Worm (Caenorhabditis elegans) whole organism, L1 larva: Measurements from ENCODE around the gene puf-9.

ENCODE experiments used
- F16B12.6 ChIP-seq: fragments of 150-350 bp; optimal IDR thresholded peaks from 2 replicates; lab custom pipeline; 2014; ENCODE audit warnings: missing biosample characterization, missing genetic modification characterization
- aha-1 ChIP-seq: fragments of 150-350 bp; optimal IDR thresholded peaks from 2 replicates; lab custom pipeline; 2014; ENCODE audit warnings: missing biosample characterization, missing genetic modification characterization
- aly-2 ChIP-seq: fragments of 150-350 bp; optimal IDR thresholded peaks from 2 replicates; lab custom pipeline; 2014; ENCODE audit warnings: missing biosample characterization, missing genetic modification characterization
- ama-1 ChIP-seq: fragments of 150-350 bp; optimal IDR thresholded peaks from 2 replicates; lab custom pipeline; 2014
- blmp-1 ChIP-seq: fragments of 150-350 bp; optimal IDR thresholded peaks from 2 replicates; lab custom pipeline; 2014; ENCODE audit warnings: missing biosample characterization, missing genetic modification characterization
- ceh-82 ChIP-seq, 3 experiments: fragments of 150-350 bp in 1 of 3; sonication (generic microtip) in 2 of 3; optimal IDR thresholded peaks; 2 replicates each; lab custom pipeline; 2014 to 2017; ENCODE audit warnings: missing biosample characterization in 3 of 3, missing genetic modification characterization in 3 of 3
- ces-1 ChIP-seq: fragments of 150-350 bp; optimal IDR thresholded peaks from 2 replicates; lab custom pipeline; 2014; ENCODE audit warnings: missing biosample characterization, missing genetic modification reagents, missing genetic modification characterization
- dsc-1 ChIP-seq: sonication (generic microtip); optimal IDR thresholded peaks from 2 replicates; lab custom pipeline; 2016; ENCODE audit warnings: mild to moderate bottlenecking, missing genetic modification characterization, missing compliant biosample characterization
- efl-1 ChIP-seq, 4 experiments: fragments of 150-350 bp; optimal IDR thresholded peaks in 3 of 4; peaks in 1 of 4; 1 replicate in 1 of 4; 2 replicates in 3 of 4; lab custom pipeline; 2014; ENCODE audit warnings: missing biosample characterization in 2 of 4, missing genetic modification characterization in 2 of 4, missing genetic modification reagents in 2 of 4
- egl-13 ChIP-seq: sonication (generic microtip); optimal IDR thresholded peaks from 2 replicates; lab custom pipeline; 2016; ENCODE audit warnings: missing genotype, missing genetic modification reagents, missing genetic modification characterization, missing compliant biosample characterization
- elt-2 ChIP-seq: sonication (generic microtip); optimal IDR thresholded peaks from 2 replicates; lab custom pipeline; 2016; ENCODE audit warnings: missing genetic modification characterization, mild to moderate bottlenecking, inconsistent platforms, missing compliant biosample characterization, missing genetic modification reagents
- ets-5 ChIP-seq: fragments of 200-800 bp; sonication (Bioruptor generic); IDR thresholded peaks from 2 replicates; pipeline ENCODE4 v1.3.6; 2022; ENCODE audit warnings: missing genetic modification characterization, missing compliant biosample characterization
- fkh-10 ChIP-seq: sonication (generic microtip); optimal IDR thresholded peaks from 2 replicates; lab custom pipeline; 2017; ENCODE audit warnings: missing biosample characterization, missing genetic modification reagents, missing genetic modification characterization
- grh-1 ChIP-seq: fragments of 200-800 bp; sonication (Bioruptor generic); IDR thresholded peaks from 2 replicates; pipeline ENCODE4 v1.3.6; 2022; ENCODE audit warnings: missing genetic modification reagents, missing genetic modification characterization, missing compliant biosample characterization
- hlh-17 ChIP-seq: fragments of 200-800 bp; sonication (Bioruptor generic); optimal IDR thresholded peaks from 2 replicates; lab custom pipeline; 2018; ENCODE audit warnings: missing genetic modification characterization, mild to moderate bottlenecking, missing compliant biosample characterization, moderate library complexity, borderline replicate concordance
- hlh-4 ChIP-seq: sonication (generic microtip); optimal IDR thresholded peaks from 2 replicates; lab custom pipeline; 2016; ENCODE audit warnings: mild to moderate bottlenecking, missing genetic modification characterization, missing compliant biosample characterization
- jun-1 ChIP-seq: fragments of 150-350 bp; optimal IDR thresholded peaks from 2 replicates; lab custom pipeline; 2014; ENCODE audit warnings: missing biosample characterization, missing genetic modification reagents, missing genetic modification characterization
- lin-14 ChIP-seq: fragments of 200-800 bp; sonication (Bioruptor generic); optimal IDR thresholded peaks from 2 replicates; lab custom pipeline; 2018; ENCODE audit warnings: mild to moderate bottlenecking, missing genetic modification characterization, moderate library complexity, missing compliant biosample characterization
- lin-15B ChIP-seq: fragments of 150-350 bp; sonication (generic microtip); optimal IDR thresholded peaks from 3 replicates; lab custom pipeline; 2014; ENCODE audit warnings: missing biosample characterization, missing genetic modification characterization
- lin-35 ChIP-seq, 2 experiments: fragments of 150-350 bp; optimal IDR thresholded peaks; 2 replicates each; lab custom pipeline; 2014; ENCODE audit warnings: missing biosample characterization in 2 of 2, missing genetic modification characterization in 2 of 2, missing genetic modification reagents in 2 of 2
- lsy-2 ChIP-seq, 2 experiments: fragments of 150-350 bp; optimal IDR thresholded peaks; 2 replicates each; lab custom pipeline; 2014; ENCODE audit warnings: missing biosample characterization in 2 of 2, missing genetic modification characterization in 2 of 2
- mab-9 ChIP-seq: fragments of 200-800 bp; sonication (Bioruptor generic); IDR thresholded peaks from 2 replicates; pipeline ENCODE4 v1.3.6; 2022; ENCODE audit warnings: missing genetic modification reagents, missing genetic modification characterization, missing compliant biosample characterization
- mef-2 ChIP-seq: fragments of 150-350 bp; optimal IDR thresholded peaks from 2 replicates; lab custom pipeline; 2014; ENCODE audit warnings: missing biosample characterization, missing genetic modification characterization
- mep-1 ChIP-seq: fragments of 150-350 bp; optimal IDR thresholded peaks from 2 replicates; lab custom pipeline; 2014; ENCODE audit warnings: missing biosample characterization, missing genetic modification characterization
- nhr-19 ChIP-seq: fragments of 200-800 bp; sonication (Bioruptor generic); conservative IDR thresholded peaks from 2 replicates; pipeline ENCODE4 v1.3.6; 2022; ENCODE audit warnings: missing genetic modification characterization, missing compliant biosample characterization
- nhr-237 ChIP-seq: fragments of 150-350 bp; optimal IDR thresholded peaks from 2 replicates; lab custom pipeline; 2014; ENCODE audit warnings: missing biosample characterization, missing genetic modification characterization
- nhr-47 ChIP-seq: sonication (generic microtip); optimal IDR thresholded peaks from 2 replicates; lab custom pipeline; 2016; ENCODE audit warnings: mild to moderate bottlenecking, missing genetic modification characterization, moderate library complexity, missing compliant biosample characterization
- nhr-71 ChIP-seq: sonication (generic microtip); optimal IDR thresholded peaks from 2 replicates; lab custom pipeline; 2016; ENCODE audit warnings: mild to moderate bottlenecking, missing genetic modification characterization, moderate library complexity, missing compliant biosample characterization
- nhr-77 ChIP-seq: fragments of 150-350 bp; optimal IDR thresholded peaks from 2 replicates; lab custom pipeline; 2014; ENCODE audit warnings: missing biosample characterization, missing genetic modification characterization
- nhr-84 ChIP-seq: sonication (generic microtip); optimal IDR thresholded peaks from 2 replicates; lab custom pipeline; 2017; ENCODE audit warnings: missing biosample characterization, missing genetic modification characterization
- nhr-85 ChIP-seq: sonication (generic microtip); peaks from one replicate; lab custom pipeline; 2016; ENCODE audit warnings: missing genetic modification characterization, inconsistent platforms, missing compliant biosample characterization
- pax-3 ChIP-seq: fragments of 200-800 bp; sonication (Bioruptor generic); optimal IDR thresholded peaks from 2 replicates; lab custom pipeline; 2018; ENCODE audit warnings: mild to moderate bottlenecking, missing genetic modification characterization, moderate library complexity, missing compliant biosample characterization
- rnt-1 ChIP-seq: sonication (generic microtip); optimal IDR thresholded peaks from 2 replicates; lab custom pipeline; 2016; ENCODE audit warnings: mild to moderate bottlenecking, missing genetic modification characterization, moderate library complexity, missing compliant biosample characterization
- skn-1 ChIP-seq: fragments of 150-350 bp; optimal IDR thresholded peaks from 2 replicates; lab custom pipeline; 2014; ENCODE audit warnings: missing biosample characterization, missing genetic modification characterization
- snpc-4 ChIP-seq: fragments of 150-350 bp; optimal IDR thresholded peaks from 2 replicates; lab custom pipeline; 2014; ENCODE audit warnings: missing biosample characterization, missing genetic modification characterization
- snu-23 ChIP-seq: sonication (generic microtip); optimal IDR thresholded peaks from 2 replicates; lab custom pipeline; 2016; ENCODE audit warnings: missing genetic modification characterization, missing compliant biosample characterization
- sptf-1 ChIP-seq: fragments of 150-350 bp; optimal IDR thresholded peaks from 2 replicates; lab custom pipeline; 2014; ENCODE audit warnings: missing biosample characterization, missing genetic modification characterization
- sup-37 ChIP-seq: fragments of 200-800 bp; sonication (Bioruptor generic); optimal IDR thresholded peaks from 2 replicates; lab custom pipeline; 2018; ENCODE audit warnings: mild to moderate bottlenecking, missing genetic modification characterization, missing compliant biosample characterization
- tbx-2 ChIP-seq: sonication (generic microtip); optimal IDR thresholded peaks from 2 replicates; lab custom pipeline; 2016; ENCODE audit warnings: missing genetic modification characterization, missing compliant biosample characterization
- unc-130 ChIP-seq: fragments of 150-350 bp; optimal IDR thresholded peaks from 2 replicates; lab custom pipeline; 2017; ENCODE audit warnings: missing biosample characterization, missing genetic modification characterization, inconsistent platforms
- unc-62 ChIP-seq: fragments of 150-350 bp; optimal IDR thresholded peaks from 2 replicates; lab custom pipeline; 2014; ENCODE audit warnings: missing biosample characterization, missing genetic modification reagents, missing genetic modification characterization
- unc-86 ChIP-seq: sonication (generic microtip); optimal IDR thresholded peaks from 2 replicates; lab custom pipeline; 2016; ENCODE audit warnings: missing genetic modification characterization, missing compliant biosample characterization
- xbp-1 ChIP-seq: sonication (generic microtip); optimal IDR thresholded peaks from 2 replicates; lab custom pipeline; 2016; ENCODE audit warnings: missing genetic modification characterization, missing compliant biosample characterization
- zag-1 ChIP-seq: fragments of 150-350 bp; optimal IDR thresholded peaks from 2 replicates; lab custom pipeline; 2014; ENCODE audit warnings: missing biosample characterization, missing genetic modification characterization

Gene puf-9

DNA sequence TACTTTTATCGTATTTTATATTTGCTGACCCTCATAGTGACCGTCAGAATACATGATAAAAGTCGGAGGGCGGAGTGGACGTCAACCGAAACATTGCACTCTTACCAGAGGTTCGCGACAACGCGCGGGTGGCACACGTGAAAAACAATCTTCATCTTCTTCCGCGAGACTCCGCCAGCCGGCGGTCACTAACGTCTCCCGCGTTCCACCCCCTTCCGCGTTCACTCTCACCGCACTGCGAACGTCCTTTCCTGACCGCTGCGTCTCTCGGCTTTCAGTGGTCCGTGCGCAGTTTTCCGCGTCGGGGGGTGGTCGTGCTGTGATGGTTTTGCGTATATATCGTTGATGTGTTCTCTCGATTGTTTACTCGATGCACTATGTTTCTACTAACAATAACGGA is 23.2 kb upstream of the puf-9 start:
- TF ChIP-seq efl-1 (optimal IDR thresholded peaks at IDR 0.05; lab: Kevin White, UChicago) (no peak), efl-1 (GFP tag; optimal IDR thresholded peaks at IDR 0.05 in 1 of 2; lab: Kevin White, UChicago) (peak in 1 of 2 experiments; percentile 39), lin-14 (GFP tag; lab: Kevin White, UChicago) (no peak), nhr-85 (tag; lab: Kevin White, UChicago) (peak; percentile 33)

ce11 chrX:5819702-5820470 is 21.5 kb upstream of the puf-9 start:
- TF ChIP-seq dsc-1 = peak; percentile 57
- no peak for TF ChIP-seq mab-9 (GFP tag; lab: Robert Waterston, UW)
- peak; percentile 30 to 51 for TF ChIP-seq lsy-2 (tag; optimal IDR thresholded peaks at IDR 0.05; lab: Kevin White, UChicago)
- no peak for TF ChIP-seq unc-130
- TF ChIP-seq ceh-82 (tag; optimal IDR thresholded peaks at IDR 0.05; lab: Kevin White, UChicago) = peak in 1 of 3 experiments; percentile 37
- peak; percentile 24 for TF ChIP-seq nhr-47 (tag; lab: Kevin White, UChicago)
- no peak for TF ChIP-seq nhr-84 (tag; lab: Kevin White, UChicago)
- TF ChIP-seq tbx-2 = peak; percentile 38
- peak; percentile 70 for TF ChIP-seq nhr-71
- no peak for TF ChIP-seq lin-15B (tag; lab: Kevin White, UChicago)
- no peak for TF ChIP-seq sup-37 (GFP tag; lab: Kevin White, UChicago)
- peak; percentile 52 for TF ChIP-seq fkh-10 (GFP tag; lab: Kevin White, UChicago)
- TF ChIP-seq egl-13 = no peak
- TF ChIP-seq nhr-77 = no peak
- no peak for TF ChIP-seq aha-1
- TF ChIP-seq ama-1 (lab: Kevin White, UChicago) = no peak
- TF ChIP-seq elt-2 (tag; lab: Kevin White, UChicago) = no peak
- no peak for TF ChIP-seq F16B12.6 (tag; lab: Kevin White, UChicago)
- peak; percentile 78 for TF ChIP-seq nhr-85 (tag; lab: Kevin White, UChicago)
- TF ChIP-seq sptf-1 (tag; lab: Kevin White, UChicago) = no peak
- no peak for TF ChIP-seq mef-2
- no peak for TF ChIP-seq snpc-4 (tag; lab: Kevin White, UChicago)
- peak in 1 of 2 experiments; percentile 20 for TF ChIP-seq lin-35 (GFP tag; optimal IDR thresholded peaks at IDR 0.05; lab: Kevin White, UChicago)
- peak; percentile 39 for TF ChIP-seq nhr-19 (GFP tag; lab: Robert Waterston, UW)
- TF ChIP-seq unc-86 = no peak
- peak; percentile 10 for TF ChIP-seq ces-1
- TF ChIP-seq mep-1 (tag; lab: Kevin White, UChicago) = peak; percentile 57
- peak; percentile 2 for TF ChIP-seq blmp-1 (tag; lab: Kevin White, UChicago)
- TF ChIP-seq unc-62 (GFP tag; lab: Kevin White, UChicago) = no peak
- TF ChIP-seq hlh-17 = no peak
- TF ChIP-seq hlh-4 (tag; lab: Kevin White, UChicago) = no peak
- TF ChIP-seq grh-1 (GFP tag; lab: Robert Waterston, UW) = no peak
- no peak for TF ChIP-seq pax-3 (tag; lab: Kevin White, UChicago)
- TF ChIP-seq aly-2 = no peak
- TF ChIP-seq rnt-1 (tag; lab: Kevin White, UChicago) = peak; percentile 48
- TF ChIP-seq skn-1 (tag; lab: Kevin White, UChicago) = no peak
- no peak for TF ChIP-seq zag-1
- peak; percentile 93 for TF ChIP-seq lin-14 (GFP tag; lab: Kevin White, UChicago)
- TF ChIP-seq nhr-237 (tag; lab: Kevin White, UChicago) = no peak
- no peak for TF ChIP-seq efl-1 (optimal IDR thresholded peaks at IDR 0.05; lab: Kevin White, UChicago)
- peak in 1 of 2 experiments; percentile 81 for TF ChIP-seq efl-1 (GFP tag; optimal IDR thresholded peaks at IDR 0.05 in 1 of 2; lab: Kevin White, UChicago)
- no peak for TF ChIP-seq jun-1 (tag; lab: Kevin White, UChicago)
- TF ChIP-seq ets-5 = no peak
- TF ChIP-seq xbp-1 = peak; percentile 6
- peak; percentile 37 for TF ChIP-seq snu-23
